Worm (Caenorhabditis elegans) whole organism, L1 larva: Measurements from ENCODE around the gene athp-1.

Experiments used
- C04F5.9 ChIP-seq: sonication (generic microtip); optimal IDR thresholded peaks from 2 replicates; lab custom pipeline; 2016; ENCODE audit warnings: missing genetic modification characterization, missing compliant biosample characterization
- Y116A8C.19 ChIP-seq: sonication (generic microtip); optimal IDR thresholded peaks from 2 replicates; lab custom pipeline; 2016; ENCODE audit warnings: missing compliant biosample characterization, missing genetic modification characterization, borderline replicate concordance
- aha-1 ChIP-seq: fragments of 150-350 bp; optimal IDR thresholded peaks from 2 replicates; lab custom pipeline; 2014; ENCODE audit warnings: missing biosample characterization, missing genetic modification characterization
- blmp-1 ChIP-seq: fragments of 150-350 bp; optimal IDR thresholded peaks from 2 replicates; lab custom pipeline; 2014; ENCODE audit warnings: missing biosample characterization, missing genetic modification characterization
- ceh-82 ChIP-seq, 3 experiments: fragments of 150-350 bp in 1 of 3; sonication (generic microtip) in 2 of 3; optimal IDR thresholded peaks; 2 replicates each; lab custom pipeline; 2014 to 2017; ENCODE audit warnings: missing biosample characterization in 3 of 3, missing genetic modification characterization in 3 of 3
- dpl-1 ChIP-seq, 3 experiments: fragments of 150-350 bp in 2 of 3; sonication (generic microtip) in 1 of 3; optimal IDR thresholded peaks; 2 replicates each; lab custom pipeline; 2014 to 2017; ENCODE audit warnings: missing biosample characterization in 3 of 3, missing genetic modification characterization in 3 of 3, missing genetic modification reagents in 3 of 3
- dsc-1 ChIP-seq: sonication (generic microtip); optimal IDR thresholded peaks from 2 replicates; lab custom pipeline; 2016; ENCODE audit warnings: mild to moderate bottlenecking, missing genetic modification characterization, missing compliant biosample characterization
- efl-1 ChIP-seq, 4 experiments: fragments of 150-350 bp; optimal IDR thresholded peaks in 3 of 4; peaks in 1 of 4; 1 replicate in 1 of 4; 2 replicates in 3 of 4; lab custom pipeline; 2014; ENCODE audit warnings: missing biosample characterization in 2 of 4, missing genetic modification characterization in 2 of 4, missing genetic modification reagents in 2 of 4
- egl-13 ChIP-seq: sonication (generic microtip); optimal IDR thresholded peaks from 2 replicates; lab custom pipeline; 2016; ENCODE audit warnings: missing genotype, missing genetic modification reagents, missing genetic modification characterization, missing compliant biosample characterization
- elt-2 ChIP-seq: sonication (generic microtip); optimal IDR thresholded peaks from 2 replicates; lab custom pipeline; 2016; ENCODE audit warnings: missing genetic modification characterization, mild to moderate bottlenecking, inconsistent platforms, missing compliant biosample characterization, missing genetic modification reagents
- elt-3 ChIP-seq, 6 experiments: fragments of 150-350 bp in 1 of 6; sonication (generic microtip); optimal IDR thresholded peaks; 2 replicates each; lab custom pipeline; 2017 to 2018; ENCODE audit warnings: missing biosample characterization in 6 of 6, missing genetic modification characterization in 6 of 6, inconsistent platforms in 1 of 6
- fkh-10 ChIP-seq: sonication (generic microtip); optimal IDR thresholded peaks from 2 replicates; lab custom pipeline; 2017; ENCODE audit warnings: missing biosample characterization, missing genetic modification reagents, missing genetic modification characterization
- fkh-4 ChIP-seq: sonication (generic microtip); optimal IDR thresholded peaks from 2 replicates; lab custom pipeline; 2016; ENCODE audit warnings: missing compliant biosample characterization, missing genetic modification characterization, borderline replicate concordance
- fkh-8 ChIP-seq: sonication (generic microtip); optimal IDR thresholded peaks from 2 replicates; lab custom pipeline; 2016; ENCODE audit warnings: mild to moderate bottlenecking, missing genetic modification characterization, missing compliant biosample characterization
- grh-1 ChIP-seq: fragments of 200-800 bp; sonication (Bioruptor generic); IDR thresholded peaks from 2 replicates; pipeline ENCODE4 v1.3.6; 2022; ENCODE audit warnings: missing genetic modification reagents, missing genetic modification characterization, missing compliant biosample characterization
- hlh-17 ChIP-seq: fragments of 200-800 bp; sonication (Bioruptor generic); optimal IDR thresholded peaks from 2 replicates; lab custom pipeline; 2018; ENCODE audit warnings: missing genetic modification characterization, mild to moderate bottlenecking, missing compliant biosample characterization, moderate library complexity, borderline replicate concordance
- irx-1 ChIP-seq: sonication (generic microtip); optimal IDR thresholded peaks from 2 replicates; lab custom pipeline; 2016; ENCODE audit warnings: missing genetic modification characterization, missing compliant biosample characterization
- isw-1 ChIP-seq: fragments of 200-800 bp; sonication (Bioruptor generic); IDR thresholded peaks from 2 replicates; pipeline ENCODE4 v1.3.6; 2022; ENCODE audit warnings: missing genetic modification characterization, missing compliant biosample characterization
- jun-1 ChIP-seq: fragments of 150-350 bp; optimal IDR thresholded peaks from 2 replicates; lab custom pipeline; 2014; ENCODE audit warnings: missing biosample characterization, missing genetic modification reagents, missing genetic modification characterization
- lin-15B ChIP-seq: fragments of 150-350 bp; sonication (generic microtip); optimal IDR thresholded peaks from 3 replicates; lab custom pipeline; 2014; ENCODE audit warnings: missing biosample characterization, missing genetic modification characterization
- lin-35 ChIP-seq, 2 experiments: fragments of 150-350 bp; optimal IDR thresholded peaks; 2 replicates each; lab custom pipeline; 2014; ENCODE audit warnings: missing biosample characterization in 2 of 2, missing genetic modification characterization in 2 of 2, missing genetic modification reagents in 2 of 2
- lir-3 ChIP-seq: sonication (generic microtip); optimal IDR thresholded peaks from 2 replicates; lab custom pipeline; 2016; ENCODE audit warnings: mild to moderate bottlenecking, missing genetic modification characterization, moderate library complexity, missing compliant biosample characterization; ENCODE audit not compliant: poor library complexity
- lsy-2 ChIP-seq, 2 experiments: fragments of 150-350 bp; optimal IDR thresholded peaks; 2 replicates each; lab custom pipeline; 2014; ENCODE audit warnings: missing biosample characterization in 2 of 2, missing genetic modification characterization in 2 of 2
- mab-9 ChIP-seq: fragments of 200-800 bp; sonication (Bioruptor generic); IDR thresholded peaks from 2 replicates; pipeline ENCODE4 v1.3.6; 2022; ENCODE audit warnings: missing genetic modification reagents, missing genetic modification characterization, missing compliant biosample characterization
- mdl-1 ChIP-seq, 2 experiments: fragments of 150-350 bp; optimal IDR thresholded peaks; 2 replicates each; lab custom pipeline; 2014 to 2017; ENCODE audit warnings: missing biosample characterization in 2 of 2, missing genetic modification characterization in 2 of 2, inconsistent platforms in 1 of 2
- nhr-19 ChIP-seq: fragments of 200-800 bp; sonication (Bioruptor generic); conservative IDR thresholded peaks from 2 replicates; pipeline ENCODE4 v1.3.6; 2022; ENCODE audit warnings: missing genetic modification characterization, missing compliant biosample characterization
- nhr-47 ChIP-seq: sonication (generic microtip); optimal IDR thresholded peaks from 2 replicates; lab custom pipeline; 2016; ENCODE audit warnings: mild to moderate bottlenecking, missing genetic modification characterization, moderate library complexity, missing compliant biosample characterization
- nhr-84 ChIP-seq: sonication (generic microtip); optimal IDR thresholded peaks from 2 replicates; lab custom pipeline; 2017; ENCODE audit warnings: missing biosample characterization, missing genetic modification characterization
- nhr-90 ChIP-seq: sonication (generic microtip); optimal IDR thresholded peaks from 2 replicates; lab custom pipeline; 2016; ENCODE audit warnings: mild to moderate bottlenecking, missing genetic modification characterization, missing compliant biosample characterization; ENCODE audit not compliant: poor library complexity
- pag-3 ChIP-seq: sonication (generic microtip); optimal IDR thresholded peaks from 2 replicates; lab custom pipeline; 2017; ENCODE audit warnings: missing genetic modification characterization, mild to moderate bottlenecking, missing compliant biosample characterization, antibody characterized with exemption, borderline replicate concordance; ENCODE audit not compliant: insufficient read depth
- sup-37 ChIP-seq: fragments of 200-800 bp; sonication (Bioruptor generic); optimal IDR thresholded peaks from 2 replicates; lab custom pipeline; 2018; ENCODE audit warnings: mild to moderate bottlenecking, missing genetic modification characterization, missing compliant biosample characterization
- unc-130 ChIP-seq: fragments of 150-350 bp; optimal IDR thresholded peaks from 2 replicates; lab custom pipeline; 2017; ENCODE audit warnings: missing biosample characterization, missing genetic modification characterization, inconsistent platforms
- unc-86 ChIP-seq: sonication (generic microtip); optimal IDR thresholded peaks from 2 replicates; lab custom pipeline; 2016; ENCODE audit warnings: missing genetic modification characterization, missing compliant biosample characterization
- xbp-1 ChIP-seq: sonication (generic microtip); optimal IDR thresholded peaks from 2 replicates; lab custom pipeline; 2016; ENCODE audit warnings: missing genetic modification characterization, missing compliant biosample characterization
- zip-4 ChIP-seq: fragments of 200-800 bp; sonication (Bioruptor generic); optimal IDR thresholded peaks from 2 replicates; lab custom pipeline; 2018; ENCODE audit warnings: mild to moderate bottlenecking, missing genetic modification characterization, moderate library complexity, missing compliant biosample characterization
- ztf-11 ChIP-seq, 2 experiments: sonication (generic microtip); optimal IDR thresholded peaks; 2 replicates each; lab custom pipeline; 2016 to 2017; ENCODE audit warnings: missing genetic modification characterization in 2 of 2, missing biosample characterization in 1 of 2, missing compliant biosample characterization in 1 of 2

Gene athp-1

ce11 chrIII:10905112-10905511 lies 23.5 kb downstream of the athp-1 start (continued):
- TF ChIP-seq nhr-19 (GFP tag; lab: Robert Waterston, UW) = no peak
- no peak for TF ChIP-seq irx-1
- TF ChIP-seq mab-9 (GFP tag; lab: Robert Waterston, UW) = no peak
- TF ChIP-seq egl-13 (tag; lab: Kevin White, UChicago) = peak; percentile 51
- TF ChIP-seq nhr-47 (tag; lab: Kevin White, UChicago) = peak; percentile 55

ce11 chrIII:10906325-10906724 lies 24.8 kb downstream of the athp-1 start:
- TF ChIP-seq zip-4 (GFP tag; lab: Kevin White, UChicago) = no peak
- no peak for TF ChIP-seq hlh-17 (GFP tag; lab: Kevin White, UChicago)
- TF ChIP-seq elt-3 (tag; optimal IDR thresholded peaks at IDR 0.05; lab: Kevin White, UChicago) = no peak
- TF ChIP-seq ztf-11 (tag; optimal IDR thresholded peaks at IDR 0.05; lab: Kevin White, UChicago) = no peak
- no peak for TF ChIP-seq sup-37 (GFP tag; lab: Kevin White, UChicago)
- no peak for TF ChIP-seq egl-13 (tag; lab: Kevin White, UChicago)
- peak in 1 of 2 experiments; percentile 9 for TF ChIP-seq efl-1 (optimal IDR thresholded peaks at IDR 0.05; lab: Kevin White, UChicago)
- TF ChIP-seq efl-1 (GFP tag; optimal IDR thresholded peaks at IDR 0.05 in 1 of 2; lab: Kevin White, UChicago) = peak; percentile 27 to 96
- TF ChIP-seq unc-86 (tag; lab: Kevin White, UChicago) = no peak
- TF ChIP-seq blmp-1 = no peak
- TF ChIP-seq mab-9 (GFP tag; lab: Robert Waterston, UW) = no peak
- TF ChIP-seq Y116A8C.19 (tag; lab: Kevin White, UChicago) = no peak
- no peak for TF ChIP-seq lin-15B (tag; lab: Kevin White, UChicago)
- no peak for TF ChIP-seq aha-1
- peak in 2 of 3 experiments; percentile 22 to 48 for TF ChIP-seq dpl-1 (GFP tag; optimal IDR thresholded peaks at IDR 0.05; lab: Kevin White, UChicago)
- TF ChIP-seq nhr-90 (tag; lab: Kevin White, UChicago) = no peak
- peak; percentile 9 for TF ChIP-seq dsc-1 (tag; lab: Kevin White, UChicago)
- peak in 1 of 3 experiments; percentile 17 for TF ChIP-seq ceh-82 (tag; optimal IDR thresholded peaks at IDR 0.05; lab: Kevin White, UChicago)
- no peak for TF ChIP-seq elt-2 (tag; lab: Kevin White, UChicago)
- TF ChIP-seq lin-35 (GFP tag; optimal IDR thresholded peaks at IDR 0.05; lab: Kevin White, UChicago) = no peak
- TF ChIP-seq nhr-47 (tag; lab: Kevin White, UChicago) = peak; percentile 8
- no peak for TF ChIP-seq isw-1 (GFP tag; lab: Robert Waterston, UW)
- TF ChIP-seq fkh-8 = peak; percentile 73
- TF ChIP-seq grh-1 (GFP tag; lab: Robert Waterston, UW) = no peak
- TF ChIP-seq lsy-2 (tag; optimal IDR thresholded peaks at IDR 0.05; lab: Kevin White, UChicago) = peak in 1 of 2 experiments; percentile 26

- TF ChIP-seq xbp-1 (tag; lab: Kevin White, UChicago) (no peak), fkh-8 (no peak), nhr-84 (tag; lab: Kevin White, UChicago) (no peak), dpl-1 (GFP tag; optimal IDR thresholded peaks at IDR 0.05; lab: Kevin White, UChicago) (peak in 2 of 3 experiments; percentile 27 to 62), elt-3 (tag; optimal IDR thresholded peaks at IDR 0.05; lab: Kevin White, UChicago) (no peak), Y116A8C.19 (tag; lab: Kevin White, UChicago) (no peak), irx-1 (no peak), lin-35 (GFP tag; optimal IDR thresholded peaks at IDR 0.05; lab: Kevin White, UChicago) (peak in 1 of 2 experiments; percentile 27), efl-1 (optimal IDR thresholded peaks at IDR 0.05; lab: Kevin White, UChicago) (no peak), efl-1 (GFP tag; optimal IDR thresholded peaks at IDR 0.05 in 1 of 2; lab: Kevin White, UChicago) (peak; percentile 40 to 97), jun-1 (tag; lab: Kevin White, UChicago) (no peak), unc-86 (tag; lab: Kevin White, UChicago) (no peak), sup-37 (GFP tag; lab: Kevin White, UChicago) (no peak)
- TF ChIP-seq, all 84 proteins: peak for 3
These were observed 26.2 kb downstream of the athp-1 start for ce11 chrIII:10907678-10908217.

DNA sequence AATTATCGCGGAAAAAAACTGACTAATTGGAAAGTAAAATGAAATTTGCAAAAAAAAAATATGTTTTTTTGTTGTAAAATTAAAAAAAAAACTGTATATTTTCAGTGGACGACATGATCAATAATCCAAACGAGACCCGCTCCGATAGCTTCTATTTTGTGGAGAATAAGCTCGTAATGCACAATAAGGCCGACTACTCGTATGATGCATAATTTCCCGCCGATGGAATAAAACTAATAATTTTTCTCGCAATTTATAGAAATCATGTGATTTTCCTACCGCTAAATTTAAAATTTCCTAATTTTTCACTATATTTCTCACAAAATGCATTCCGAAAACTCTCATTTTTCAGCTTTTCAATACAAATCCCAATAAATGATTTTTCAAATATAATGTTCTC lies 27.0 kb downstream of the athp-1 start:
- TF ChIP-seq dpl-1 (GFP tag; optimal IDR thresholded peaks at IDR 0.05; lab: Kevin White, UChicago) (peak in 1 of 3 experiments; percentile 39), pag-3 (tag; lab: Kevin White, UChicago) (no peak), mdl-1 (tag; optimal IDR thresholded peaks at IDR 0.05; lab: Kevin White, UChicago) (no peak), fkh-10 (no peak), lir-3 (tag; lab: Kevin White, UChicago) (no peak), unc-130 (tag; lab: Kevin White, UChicago) (no peak), C04F5.9 (tag; lab: Kevin White, UChicago) (no peak), aha-1 (no peak), blmp-1 (no peak), efl-1 (optimal IDR thresholded peaks at IDR 0.05; lab: Kevin White, UChicago) (no peak), efl-1 (GFP tag; optimal IDR thresholded peaks at IDR 0.05 in 1 of 2; lab: Kevin White, UChicago) (peak in 1 of 2 experiments; percentile 68), mab-9 (GFP tag; lab: Robert Waterston, UW) (no peak), fkh-4 (tag; lab: Kevin White, UChicago) (no peak)
- TF ChIP-seq, all 84 proteins: peak for 2
